Fruit fly (Drosophila melanogaster) whole organism, larva: ENCODE measurements around the gene CDK2AP1.
A peak's percentile ranks its signal among the peaks of the same experiment; 100 is the strongest.

Experiments
- noc ChIP-seq: fragments of 200-800 bp; sonication (Bioruptor generic); optimal IDR thresholded peaks from 3 replicates; lab custom pipeline; 2019; ENCODE audit warnings: missing biosample characterization, mild to moderate bottlenecking, missing genetic modification characterization, moderate library complexity

CDK2AP1 gene

DNA sequence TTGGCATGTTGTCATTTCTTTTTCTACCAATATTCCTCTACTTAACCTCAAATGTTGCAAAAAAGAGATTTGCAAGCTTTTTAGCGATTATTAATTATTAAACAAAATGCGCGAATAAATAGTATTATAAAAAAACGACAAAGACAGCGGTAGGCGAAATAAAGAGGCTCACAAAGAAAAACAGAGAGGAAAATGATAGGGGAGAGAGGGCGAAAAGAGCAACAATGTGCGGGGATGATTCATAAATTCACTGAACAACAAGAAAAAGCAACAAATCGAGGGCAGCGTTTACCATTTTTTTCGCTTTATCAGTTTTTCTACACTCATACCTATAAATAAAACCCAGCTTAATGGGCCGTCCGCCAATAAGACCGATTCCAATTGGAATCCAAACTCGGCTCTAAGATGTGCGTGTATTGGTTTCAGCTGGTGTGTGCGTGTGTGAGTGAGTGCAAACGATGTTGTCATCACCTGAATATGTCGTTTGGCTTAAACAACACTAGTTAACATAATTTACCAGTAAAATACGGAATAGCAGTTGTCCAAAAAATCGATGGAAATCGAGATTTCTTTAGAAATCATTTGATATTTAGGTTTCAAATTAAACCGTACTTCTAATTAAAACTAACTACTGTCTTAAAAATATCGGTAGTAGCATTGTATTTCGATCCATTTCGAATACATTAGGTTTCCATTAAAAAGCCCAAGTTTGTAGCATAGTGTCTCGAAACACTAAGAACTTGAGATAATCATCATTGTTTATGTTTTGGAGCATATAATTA, 18.3 kb downstream of the CDK2AP1 start:
- peak; percentile 39 for TF ChIP-seq noc (tag; lab: Kevin White, UChicago)

- TF ChIP-seq noc (tag; lab: Kevin White, UChicago), result no peak
Measured at dm6 chrX:11159710-11160446, 22.2 kb downstream of the CDK2AP1 start, which contains the start of gene CG32668. Gene CG32668 (minus strand): TSS chrX:11159760.

dm6 chrX:11168958-11169357, 31.3 kb downstream of the CDK2AP1 start, which contains the start of gene Antdh:
Gene Antdh (minus strand): TSS chrX:11169058.
- TF ChIP-seq noc (tag; lab: Kevin White, UChicago), result no peak

- TF ChIP-seq noc (tag; lab: Kevin White, UChicago), result no peak
Measured at dm6 chrX:11170578-11170977, 32.9 kb downstream of the CDK2AP1 start, which contains the start of gene CG1394. Gene CG1394 (minus strand): TSS chrX:11170678.

DNA sequence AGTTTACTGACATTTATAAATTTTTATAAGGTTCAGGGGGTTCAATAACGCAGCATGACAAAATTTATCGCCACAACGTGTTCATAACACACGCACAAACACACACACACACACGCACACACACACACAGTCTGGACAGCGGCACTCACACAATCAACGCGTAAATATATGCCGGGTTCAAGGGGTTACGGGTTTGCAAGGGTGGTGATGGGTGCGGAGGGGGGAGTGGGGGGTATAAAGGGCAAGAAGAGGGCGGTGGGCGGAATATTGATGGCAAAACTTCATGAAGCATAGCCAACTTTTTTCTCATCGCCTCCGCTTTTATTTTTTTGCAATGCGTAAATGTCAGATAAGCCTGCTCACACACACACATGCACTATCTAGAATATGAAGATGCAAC, 38.4 kb downstream of the CDK2AP1 start:
- no peak for TF ChIP-seq noc (tag; lab: Kevin White, UChicago)

DNA sequence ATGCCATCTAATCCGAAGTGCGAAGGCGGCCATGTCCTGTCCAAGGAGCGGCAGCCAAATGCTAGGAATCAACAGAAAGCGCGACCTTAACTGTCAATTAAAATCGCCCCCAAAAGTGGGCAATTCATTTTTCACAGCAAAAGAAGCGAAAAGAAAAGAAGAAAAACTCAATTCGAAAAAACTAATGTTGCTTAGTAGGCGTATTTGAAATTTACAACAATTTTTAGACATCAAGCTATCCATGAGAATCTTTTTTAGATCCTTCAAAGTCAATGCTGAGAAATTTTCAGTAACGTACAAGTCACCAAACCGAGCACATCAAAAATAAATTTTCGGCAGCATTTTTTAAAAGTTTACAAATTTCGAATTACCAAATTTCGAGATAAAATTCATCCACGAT, 45.0 kb downstream of the CDK2AP1 start, which contains the start of gene CG15200:
Gene CG15200 (plus strand): TSS at position 301 of the 400 bp plus-strand sequence.
- TF ChIP-seq noc (tag; lab: Kevin White, UChicago), result no peak
